Worm (Caenorhabditis elegans) whole organism, mixed stage, embryonic: ENCODE data around the gene math-23.
"Not testable (repeated sequence)": the region's sequence is repeated elsewhere in the genome, so short reads cannot be mapped to it uniquely, and the experiment has no call there.

Experiments used
- blmp-1 ChIP-seq: fragments of 150-350 bp; optimal IDR thresholded peaks from 2 replicates; lab custom pipeline; 2014; ENCODE audit warnings: missing biosample characterization, missing genetic modification characterization
- elt-1 ChIP-seq: sonication (generic microtip); optimal IDR thresholded peaks from 2 replicates; lab custom pipeline; 2017; ENCODE audit warnings: missing genetic modification characterization, mild to moderate bottlenecking, missing compliant biosample characterization, antibody characterized with exemption, moderate library complexity, borderline replicate concordance; ENCODE audit not compliant: insufficient read depth
- elt-3 ChIP-seq: fragments of 150-350 bp; optimal IDR thresholded peaks from 2 replicates; lab custom pipeline; 2014; ENCODE audit warnings: missing biosample characterization, missing genetic modification characterization
- flh-1 ChIP-seq: fragments of 200-800 bp; sonication (Bioruptor generic); optimal IDR thresholded peaks from 2 replicates; lab custom pipeline; 2018; ENCODE audit warnings: mild to moderate bottlenecking, missing genetic modification characterization, moderate library complexity, missing compliant biosample characterization
- hlh-1 ChIP-seq: fragments of 150-350 bp; optimal IDR thresholded peaks from 2 replicates; lab custom pipeline; 2014; ENCODE audit warnings: missing biosample characterization, missing genetic modification reagents, missing genetic modification characterization
- lin-13 ChIP-seq: fragments of 150-350 bp; optimal IDR thresholded peaks from 2 replicates; lab custom pipeline; 2014; ENCODE audit warnings: missing biosample characterization, missing genetic modification characterization
- lin-32 ChIP-seq: fragments of 200-800 bp; sonication (Bioruptor generic); optimal IDR thresholded peaks from 2 replicates; lab custom pipeline; 2018; ENCODE audit warnings: mild to moderate bottlenecking, missing genetic modification characterization, missing compliant biosample characterization
- nhr-12 ChIP-seq: fragments of 150-350 bp; optimal IDR thresholded peaks from 2 replicates; lab custom pipeline; 2014; ENCODE audit warnings: missing biosample characterization, missing genetic modification characterization
- nhr-237 ChIP-seq: fragments of 150-350 bp; optimal IDR thresholded peaks from 2 replicates; lab custom pipeline; 2014; ENCODE audit warnings: missing biosample characterization, missing genetic modification characterization
- sem-2 ChIP-seq: fragments of 200-800 bp; sonication (Bioruptor generic); optimal IDR thresholded peaks from 2 replicates; lab custom pipeline; 2018; ENCODE audit warnings: mild to moderate bottlenecking, missing genetic modification characterization, missing compliant biosample characterization
- sptf-1 ChIP-seq: sonication (generic microtip); optimal IDR thresholded peaks from 2 replicates; lab custom pipeline; 2017; ENCODE audit warnings: mild to moderate bottlenecking, missing genetic modification characterization, moderate library complexity, missing compliant biosample characterization
- unc-39 ChIP-seq: fragments of 150-350 bp; optimal IDR thresholded peaks from 2 replicates; lab custom pipeline; 2014; ENCODE audit warnings: missing biosample characterization, missing genetic modification characterization
- unc-62 ChIP-seq: fragments of 150-350 bp; optimal IDR thresholded peaks from 2 replicates; lab custom pipeline; 2014; ENCODE audit warnings: missing biosample characterization, missing genetic modification reagents, missing genetic modification characterization

ce11 chrII:1861285-1861793 lies 40.7 kb upstream of the math-23 start, which contains the start of gene C16C4.18:
- TF ChIP-seq unc-39 (tag; lab: Kevin White, UChicago); nhr-237; unc-62 (GFP tag; lab: Kevin White, UChicago); lin-32 (GFP tag; lab: Kevin White, UChicago); lin-13 (tag; lab: Kevin White, UChicago); hlh-1 (tag; lab: Kevin White, UChicago); sem-2; elt-3 (tag; lab: Kevin White, UChicago); elt-1 (tag; lab: Kevin White, UChicago); sptf-1 (tag; lab: Kevin White, UChicago); nhr-12 (tag; lab: Kevin White, UChicago); flh-1; blmp-1 (tag; lab: Kevin White, UChicago): not testable (repeated sequence)
